Worm (Caenorhabditis elegans): ENCODE data around the gene Y50D7A.8.
A peak's percentile ranks its signal among the peaks of the same experiment; 100 is the strongest.

Y50D7A.8 gene

DNA sequence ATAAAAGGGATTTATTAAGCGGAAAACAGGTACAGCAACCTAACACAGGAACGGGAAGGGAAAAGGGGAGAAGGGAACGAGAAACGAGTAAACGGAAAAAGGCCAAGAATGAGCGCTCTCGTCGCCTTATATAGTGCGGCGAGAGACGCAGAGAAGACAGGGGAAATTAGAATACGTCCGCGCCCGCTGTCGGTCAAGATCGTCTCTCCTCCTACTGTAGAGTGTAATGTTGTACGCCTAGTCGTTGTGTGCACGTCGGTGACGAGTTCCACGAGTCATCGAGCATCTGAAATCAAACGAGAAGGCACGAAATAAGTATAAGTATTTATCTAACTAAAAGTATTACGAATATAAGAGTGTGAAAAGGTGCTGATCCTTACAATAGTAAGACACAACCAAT lies 31.9 kb downstream of the Y50D7A.8 start:
- TF ChIP-seq nhr-21 (tag; optimal IDR thresholded peaks at IDR 0.05) (no peak), elt-1 (tag; optimal IDR thresholded peaks at IDR 0.05) (no peak), nhr-6 (tag; optimal IDR thresholded peaks at IDR 0.05) (no peak), skn-1 (tag; optimal IDR thresholded peaks at IDR 0.05) (no peak), ztf-11 (tag; optimal IDR thresholded peaks at IDR 0.05) (no peak), lsy-2 (tag; optimal IDR thresholded peaks at IDR 0.05) (no peak), peb-1 (tag; optimal IDR thresholded peaks at IDR 0.05) (no peak), ceh-82 (tag; optimal IDR thresholded peaks at IDR 0.05) (no peak), aly-2 (tag; optimal IDR thresholded peaks at IDR 0.05) (no peak), R02D3.7 (tag; optimal IDR thresholded peaks at IDR 0.05) (no peak), nhr-25 (tag; optimal IDR thresholded peaks at IDR 0.05) (no peak), nhr-237 (tag; optimal IDR thresholded peaks at IDR 0.05) (no peak), nhr-10 (tag; optimal IDR thresholded peaks at IDR 0.05) (no peak), sem-4 (tag; optimal IDR thresholded peaks at IDR 0.05) (no peak), fos-1 (tag; optimal IDR thresholded peaks at IDR 0.05) (no peak), unc-39 (tag; optimal IDR thresholded peaks at IDR 0.05) (no peak)

DNA sequence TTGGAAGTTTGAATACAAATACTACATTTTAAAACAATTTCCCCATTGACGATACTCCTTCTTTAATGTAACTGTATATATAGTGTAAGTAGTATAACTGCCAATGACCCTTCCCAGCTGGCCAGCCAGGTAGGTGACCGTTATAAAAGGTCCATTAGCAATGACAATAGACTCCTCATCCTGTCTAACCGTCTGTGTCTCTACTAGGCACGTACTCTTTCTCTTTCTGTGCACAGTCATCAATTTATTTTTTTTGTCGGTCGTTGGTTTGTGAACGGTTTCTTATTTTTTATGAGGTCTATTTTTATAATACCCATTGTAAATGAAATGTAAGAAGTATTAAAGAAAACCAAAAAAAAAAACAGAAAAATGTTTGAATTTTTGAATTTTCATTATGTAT lies 38.5 kb downstream of the Y50D7A.8 start:
- TF ChIP-seq nhr-77 (tag; optimal IDR thresholded peaks at IDR 0.05) (no peak), aly-2 (tag; optimal IDR thresholded peaks at IDR 0.05) (no peak), fos-1 (tag; optimal IDR thresholded peaks at IDR 0.05) (no peak), C34F6.9 (tag; optimal IDR thresholded peaks at IDR 0.05) (no peak), unc-55 (GFP tag; optimal IDR thresholded peaks at IDR 0.05) (no peak), lin-13 (GFP tag; optimal IDR thresholded peaks at IDR 0.05) (no peak), ztf-11 (tag; optimal IDR thresholded peaks at IDR 0.05) (no peak), elt-1 (tag; optimal IDR thresholded peaks at IDR 0.05) (no peak), mab-5 (tag; optimal IDR thresholded peaks at IDR 0.05) (no peak), nhr-12 (tag; optimal IDR thresholded peaks at IDR 0.05) (no peak), egl-27 (tag; optimal IDR thresholded peaks at IDR 0.05) (no peak)

- TF ChIP-seq ztf-1 (GFP tag; conservative IDR thresholded peaks at IDR 0.05), result no peak
- peak; percentile 74 for TF ChIP-seq fos-1 (tag; optimal IDR thresholded peaks at IDR 0.05)
- TF ChIP-seq R02D3.7 (tag; optimal IDR thresholded peaks at IDR 0.05), result no peak
- peak; percentile 5 for TF ChIP-seq crh-2 (tag; optimal IDR thresholded peaks at IDR 0.05)
- TF ChIP-seq mbf-1 (tag; optimal IDR thresholded peaks at IDR 0.05), result no peak
- no peak for TF ChIP-seq skn-1 (tag; optimal IDR thresholded peaks at IDR 0.05)
- TF ChIP-seq nhr-11 (tag; optimal IDR thresholded peaks at IDR 0.05), result no peak
- no peak for TF ChIP-seq nhr-10 (tag; optimal IDR thresholded peaks at IDR 0.05)
- TF ChIP-seq F13H6.1 (tag; optimal IDR thresholded peaks at IDR 0.05), result no peak
- no peak for TF ChIP-seq gmeb-1 (tag; optimal IDR thresholded peaks at IDR 0.05)
- TF ChIP-seq mab-5 (tag; optimal IDR thresholded peaks at IDR 0.05), result no peak
- no peak for TF ChIP-seq peb-1 (tag; optimal IDR thresholded peaks at IDR 0.05)
Measured at ce11 chrIII:299220-299619, 43.8 kb downstream of the Y50D7A.8 start.

ce11 chrIII:298456-298855 lies 44.6 kb downstream of the Y50D7A.8 start, which contains the start of gene ads-1:
Gene ads-1 (minus strand): TSS chrIII:298556.
- no peak for TF ChIP-seq nhr-21 (tag; optimal IDR thresholded peaks at IDR 0.05)
- no peak for TF ChIP-seq nhr-11 (tag; optimal IDR thresholded peaks at IDR 0.05)
- no peak for TF ChIP-seq elt-1 (tag; optimal IDR thresholded peaks at IDR 0.05)
- no peak for TF ChIP-seq R02D3.7 (tag; optimal IDR thresholded peaks at IDR 0.05)
- TF ChIP-seq zag-1 (tag; optimal IDR thresholded peaks at IDR 0.05), result no peak
- no peak for TF ChIP-seq nhr-77 (tag; optimal IDR thresholded peaks at IDR 0.05)
- no peak for TF ChIP-seq alr-1 (tag; optimal IDR thresholded peaks at IDR 0.05)
- no peak for TF ChIP-seq peb-1 (tag; optimal IDR thresholded peaks at IDR 0.05)
- TF ChIP-seq skn-1 (tag; optimal IDR thresholded peaks at IDR 0.05), result no peak
- no peak for TF ChIP-seq mdl-1 (tag; optimal IDR thresholded peaks at IDR 0.05)
- TF ChIP-seq aly-2 (tag; optimal IDR thresholded peaks at IDR 0.05), result no peak

- no peak for TF ChIP-seq unc-62 (GFP tag; optimal IDR thresholded peaks at IDR 0.05)
- TF ChIP-seq aly-2 (tag; optimal IDR thresholded peaks at IDR 0.05), result no peak
- TF ChIP-seq blmp-1 (tag; optimal IDR thresholded peaks at IDR 0.05; ENCODE audit: insufficient read depth), result no peak
- TF ChIP-seq nhr-12 (tag; optimal IDR thresholded peaks at IDR 0.05), result no peak
- no peak for TF ChIP-seq dmd-4 (tag; optimal IDR thresholded peaks at IDR 0.05)
- no peak for TF ChIP-seq ceh-16 (tag; optimal IDR thresholded peaks at IDR 0.05)
- no peak for TF ChIP-seq R02D3.7 (tag; optimal IDR thresholded peaks at IDR 0.05)
- no peak for TF ChIP-seq sma-9 (GFP tag; optimal IDR thresholded peaks at IDR 0.05)
- TF ChIP-seq sma-9 (tag; optimal IDR thresholded peaks at IDR 0.05), result no peak
- TF ChIP-seq ama-1 (optimal IDR thresholded peaks at IDR 0.05), result no peak
- TF ChIP-seq nhr-21 (tag; optimal IDR thresholded peaks at IDR 0.05), result no peak
- no peak for TF ChIP-seq ztf-4 (tag; optimal IDR thresholded peaks at IDR 0.05)
- TF ChIP-seq sem-4 (tag; optimal IDR thresholded peaks at IDR 0.05), result no peak
Measured at ce11 chrIII:294527-294926, 48.5 kb downstream of the Y50D7A.8 start, which contains the start of gene Y50D7A.13. Gene Y50D7A.13 (minus strand): TSS chrIII:294627.
